Worm (Caenorhabditis elegans): Measurements from ENCODE around the gene ZK637.14.

ZK637.14 gene

DNA sequence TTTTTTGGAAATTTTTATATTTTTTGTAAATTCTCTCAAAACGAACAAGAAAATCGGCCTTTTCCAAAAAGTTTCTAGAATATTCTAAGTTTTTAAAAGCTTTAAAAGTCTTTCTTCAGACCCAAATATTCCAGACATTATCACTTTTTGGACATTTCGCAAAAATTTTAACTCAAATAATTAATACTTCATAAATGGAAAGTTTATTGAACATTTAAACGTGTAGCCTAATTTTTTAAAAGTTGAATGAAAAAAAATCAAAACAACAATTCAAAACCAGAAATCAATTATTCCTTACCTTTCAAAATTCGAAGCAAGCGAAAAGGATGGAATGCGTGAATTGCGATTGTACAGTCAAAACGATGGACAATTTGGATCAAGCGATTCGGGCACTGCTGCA lies 30.8 kb upstream of the ZK637.14 start, which contains the start of gene ZK637.15:
Gene ZK637.15 (plus strand): TSS at position 301 of the 400 bp plus-strand sequence.
- no peak for TF ChIP-seq ceh-82 (tag; optimal IDR thresholded peaks at IDR 0.05)
- no peak for TF ChIP-seq mdl-1 (tag; optimal IDR thresholded peaks at IDR 0.05)
- TF ChIP-seq ctbp-1 (GFP tag; IDR thresholded peaks at IDR 0.05): no peak
- no peak for TF ChIP-seq ztf-11 (tag; optimal IDR thresholded peaks at IDR 0.05)
- no peak for TF ChIP-seq saeg-2 (GFP tag; IDR thresholded peaks at IDR 0.05)

DNA sequence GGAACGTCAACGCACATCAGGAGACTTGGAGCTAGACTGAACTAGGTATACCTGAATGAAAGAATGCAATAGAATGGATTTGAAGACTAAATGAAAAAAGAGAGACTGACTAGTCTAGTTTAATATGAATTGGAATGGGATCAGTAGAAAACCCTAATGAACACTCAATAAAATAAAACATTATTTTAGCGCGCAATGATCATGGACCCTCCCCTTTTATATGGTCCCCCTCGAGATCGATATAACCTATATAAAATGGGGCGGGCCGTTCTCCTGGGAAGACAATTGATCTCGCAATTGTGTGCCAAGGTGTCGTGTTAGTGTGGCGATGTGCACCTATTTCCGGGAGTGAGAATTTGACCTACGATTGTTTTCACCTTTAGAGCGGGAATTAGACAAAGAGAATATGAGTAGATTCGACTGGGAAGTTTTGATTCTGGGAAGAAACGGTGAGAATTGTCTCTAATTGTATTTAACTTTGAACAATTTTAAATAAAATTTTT lies 29.0 kb upstream of the ZK637.14 start, which contains the start of gene cdc-25.3:
Gene cdc-25.3 (minus strand): TSS at position 51 of the 503 bp plus-strand sequence.
- TF ChIP-seq T20F7.1 (GFP tag; optimal IDR thresholded peaks at IDR 0.05): no peak
- TF ChIP-seq F44E2.7 (GFP tag; IDR thresholded peaks at IDR 0.05): no peak
- no peak for TF ChIP-seq rbr-2 (tag; optimal IDR thresholded peaks at IDR 0.05)
- TF ChIP-seq ces-1 (GFP tag; optimal IDR thresholded peaks at IDR 0.05): no peak
- no peak for TF ChIP-seq spr-1 (tag; optimal IDR thresholded peaks at IDR 0.05)
- TF ChIP-seq nhr-111 (GFP tag; optimal IDR thresholded peaks at IDR 0.05): no peak
- no peak for TF ChIP-seq hlh-11 (tag; optimal IDR thresholded peaks at IDR 0.05)
- no peak for TF ChIP-seq skn-1 (tag; optimal IDR thresholded peaks at IDR 0.05)
- no peak for TF ChIP-seq dmd-9 (GFP tag; IDR thresholded peaks at IDR 0.05)
- TF ChIP-seq nhr-28 (tag; optimal IDR thresholded peaks at IDR 0.05): no peak
- TF ChIP-seq Y48G9A.11 (GFP tag; IDR thresholded peaks at IDR 0.05): no peak
- no peak for TF ChIP-seq ceh-28 (tag; optimal IDR thresholded peaks at IDR 0.05)
- no peak for TF ChIP-seq F49E8.2 (tag; optimal IDR thresholded peaks at IDR 0.05; ENCODE audit: borderline replicate concordance)

DNA sequence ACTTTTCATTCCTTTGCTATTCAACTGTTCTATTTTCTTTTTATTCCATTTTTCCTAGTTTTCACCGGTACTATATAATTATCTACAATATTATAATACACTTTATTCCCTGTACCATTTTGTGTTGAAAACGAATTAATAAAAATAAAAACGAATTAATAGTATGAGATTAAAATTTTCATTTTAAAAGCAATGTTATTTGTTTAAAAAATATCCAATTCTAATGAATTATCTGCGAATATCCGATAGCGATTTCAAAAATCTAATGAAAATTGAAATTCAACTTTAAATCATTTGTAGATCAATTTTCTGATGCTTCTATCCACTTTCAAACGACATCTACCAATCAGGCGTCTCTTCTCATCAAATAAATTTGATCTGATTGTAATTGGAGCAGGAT lies 24.5 kb upstream of the ZK637.14 start, which contains the start of gene trxr-2:
Gene trxr-2 (plus strand): TSS at position 301 of the 400 bp plus-strand sequence.
- no peak for TF ChIP-seq T20F7.1 (GFP tag; optimal IDR thresholded peaks at IDR 0.05)
- no peak for TF ChIP-seq pqm-1 (tag; optimal IDR thresholded peaks at IDR 0.05)
- TF ChIP-seq F26F4.8 (GFP tag; conservative IDR thresholded peaks at IDR 0.05): no peak
- TF ChIP-seq dmd-6 (GFP tag; IDR thresholded peaks at IDR 0.05): no peak
- TF ChIP-seq lin-39 (tag; optimal IDR thresholded peaks at IDR 0.05): no peak
- TF ChIP-seq ceh-62 (tag; optimal IDR thresholded peaks at IDR 0.05): no peak
- TF ChIP-seq ztf-11 (tag; optimal IDR thresholded peaks at IDR 0.05): no peak
- TF ChIP-seq mdt-29 (GFP tag; IDR thresholded peaks at IDR 0.05): no peak
- TF ChIP-seq duxl-1 (tag; optimal IDR thresholded peaks at IDR 0.05; ENCODE audit: poor library complexity): no peak
- no peak for TF ChIP-seq nhr-77 (tag; optimal IDR thresholded peaks at IDR 0.05)

DNA sequence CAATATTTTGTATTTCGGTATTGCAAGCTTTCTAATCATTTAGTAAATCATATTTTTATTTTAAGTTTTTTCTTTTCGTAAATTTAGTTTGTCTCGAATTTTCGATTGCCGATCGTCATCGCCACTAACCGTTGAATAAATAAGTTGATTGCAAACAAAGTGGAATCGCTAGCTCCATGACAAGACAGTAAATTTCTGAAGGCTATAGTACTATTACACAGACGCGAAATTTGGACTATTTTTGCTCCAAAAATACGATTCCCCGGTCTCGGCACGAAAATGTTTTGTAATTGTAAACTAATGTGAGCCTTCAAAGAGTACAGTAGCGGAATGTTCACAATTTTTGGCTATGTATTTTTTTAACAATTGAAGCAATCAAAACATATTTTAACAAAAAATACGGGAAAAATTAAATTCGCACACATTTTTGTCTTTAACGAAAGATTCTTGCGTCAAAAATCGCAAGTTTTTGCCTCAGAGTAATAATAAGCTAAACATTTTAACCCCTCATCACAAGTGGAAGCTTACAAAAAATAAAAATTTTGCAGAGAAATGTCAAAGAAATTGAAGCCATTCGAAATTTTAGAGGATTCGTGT lies 22.7 kb upstream of the ZK637.14 start, which contains the start of gene tpk-1:
Gene tpk-1 (plus strand): TSS at position 547 of the 597 bp plus-strand sequence.
- TF ChIP-seq R02D3.7 (tag; optimal IDR thresholded peaks at IDR 0.05) (no peak), fkh-10 (GFP tag; optimal IDR thresholded peaks at IDR 0.05) (no peak), T26A8.4 (GFP tag; IDR thresholded peaks at IDR 0.05) (peak; percentile 27; the same call in 1 of the 2 replicates), mdl-1 (tag; optimal IDR thresholded peaks at IDR 0.05) (no peak), dmd-8 (GFP tag; IDR thresholded peaks at IDR 0.05) (no peak), mdt-29 (GFP tag; IDR thresholded peaks at IDR 0.05) (0 out of 2 replicates have a peak, but pooled peaks have one; percentile 9), ama-1 (optimal IDR thresholded peaks at IDR 0.05) (peak; percentile 68), nhr-237 (tag; optimal IDR thresholded peaks at IDR 0.05) (no peak), mep-1 (tag; optimal IDR thresholded peaks at IDR 0.05) (peak; percentile 19)

DNA sequence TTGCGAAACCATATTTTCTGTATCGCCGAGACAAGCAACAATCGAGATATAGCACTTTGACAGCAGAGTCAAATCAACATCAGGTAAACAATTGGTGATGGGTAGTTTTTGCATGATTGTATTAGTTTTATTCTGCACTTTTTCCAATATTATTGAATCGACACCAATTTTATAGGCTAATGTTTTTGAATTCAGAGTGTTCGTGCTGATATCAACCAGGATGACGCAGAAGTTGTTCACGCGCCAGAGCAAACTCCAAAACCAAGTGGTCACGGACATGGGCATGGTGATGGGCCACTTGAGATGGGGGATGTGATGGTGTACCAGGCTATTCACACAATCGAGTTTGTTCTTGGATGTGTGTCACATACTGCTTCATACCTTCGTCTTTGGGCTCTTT lies 21.2 kb upstream of the ZK637.14 start:
- TF ChIP-seq aha-1 (tag) (peak; percentile 95), snpc-4 (tag; optimal IDR thresholded peaks at IDR 0.05) (no peak)

Data from whole organism, L4 larva.